Fruit fly (Drosophila melanogaster) whole organism, pupa: Measurements from ENCODE around the gene CG7264.

Source experiments
- CG10348 ChIP-seq: fragments of 200-800 bp; sonication (Bioruptor generic); IDR thresholded peaks from 2 replicates; pipeline ENCODE4 v1.3.6; 2022; ENCODE audit warnings: missing biosample characterization, missing genetic modification characterization
- CG12605 ChIP-seq: fragments of 200-800 bp; sonication (Bioruptor generic); IDR thresholded peaks from 2 replicates; pipeline ENCODE4 v1.3.6; 2022; ENCODE audit warnings: missing biosample characterization, missing genetic modification characterization
- CG14655 ChIP-seq: fragments of 200-800 bp; sonication (Bioruptor generic); optimal IDR thresholded peaks from 3 replicates; lab custom pipeline; 2017; ENCODE audit warnings: mild to moderate bottlenecking, missing biosample characterization, missing genetic modification reagents, missing genetic modification characterization
- CG8159 ChIP-seq: fragments of 200-800 bp; sonication (Bioruptor generic); optimal IDR thresholded peaks from 3 replicates; lab custom pipeline; 2018; ENCODE audit warnings: missing biosample characterization, mild to moderate bottlenecking, missing genetic modification characterization, moderate library complexity
- CG9948 ChIP-seq: fragments of 200-800 bp; sonication (Bioruptor generic); optimal IDR thresholded peaks from 2 replicates; lab custom pipeline; 2018; ENCODE audit warnings: missing biosample characterization, mild to moderate bottlenecking, missing genetic modification characterization, moderate library complexity
- D1 ChIP-seq: fragments of 200-800 bp; sonication (Bioruptor generic); optimal IDR thresholded peaks from 2 replicates; lab custom pipeline; 2018; ENCODE audit warnings: missing biosample characterization, mild to moderate bottlenecking, missing genetic modification characterization, moderate library complexity
- Snoo ChIP-seq: fragments of 200-800 bp; sonication (Bioruptor generic); optimal IDR thresholded peaks from 3 replicates; lab custom pipeline; 2017; ENCODE audit warnings: missing biosample characterization, mild to moderate bottlenecking, missing genetic modification characterization, inconsistent platforms
- fd96Ca ChIP-seq: fragments of 200-800 bp; sonication (Bioruptor generic); IDR thresholded peaks from 3 replicates; pipeline ENCODE4 v1.3.6; 2022; ENCODE audit warnings: missing biosample characterization, missing genetic modification characterization

dm6 chr3L:11874758-11875157 is 45.9 kb downstream of the CG7264 start:
- TF ChIP-seq D1 (tag; lab: Kevin White, UChicago) (no peak), CG8159 (tag; lab: Kevin White, UChicago) (peak; percentile 49), CG14655 (GFP tag; lab: Kevin White, UChicago) (peak; percentile 27), Snoo (tag; lab: Kevin White, UChicago) (no peak), CG12605 (no peak), CG9948 (tag; lab: Kevin White, UChicago) (peak; percentile 15), CG10348 (GFP tag; lab: Robert Waterston, UW) (no peak), fd96Ca (GFP tag; lab: Robert Waterston, UW) (no peak)
